Worm (Caenorhabditis elegans) whole organism, young adult: ENCODE measurements around the gene F54F12.1.

Experiments used
- B0035.1 ChIP-seq: sonication (generic microtip); optimal IDR thresholded peaks from 2 replicates; lab custom pipeline; 2016; ENCODE audit warnings: missing genetic modification characterization, mild to moderate bottlenecking, missing compliant biosample characterization, missing genotype, missing genetic modification reagents
- B0336.3 ChIP-seq: fragments of 200-800 bp; sonication (Bioruptor generic); IDR thresholded peaks from 2 replicates; pipeline ENCODE4 v1.3.6; 2022; ENCODE audit warnings: missing genetic modification characterization, missing compliant biosample characterization
- F22D6.2 ChIP-seq: sonication (generic microtip); optimal IDR thresholded peaks from 2 replicates; lab custom pipeline; 2016; ENCODE audit warnings: mild to moderate bottlenecking, missing genetic modification characterization, missing compliant biosample characterization
- F37B4.10 ChIP-seq: fragments of 200-800 bp; sonication (Bioruptor generic); IDR thresholded peaks from 2 replicates; pipeline ENCODE4 v1.3.6; 2022; ENCODE audit warnings: missing genetic modification characterization, missing compliant biosample characterization
- F52B5.7 ChIP-seq: sonication (generic microtip); optimal IDR thresholded peaks from 2 replicates; lab custom pipeline; 2016; ENCODE audit warnings: mild to moderate bottlenecking, missing genetic modification characterization, missing compliant biosample characterization
- F55B11.4 ChIP-seq: sonication (generic microtip); optimal IDR thresholded peaks from 2 replicates; lab custom pipeline; 2016; ENCODE audit warnings: missing compliant biosample characterization, missing genetic modification characterization, borderline replicate concordance; ENCODE audit not compliant: insufficient read depth
- Y53F4B.3 ChIP-seq: fragments of 200-800 bp; sonication (Bioruptor generic); IDR thresholded peaks from 2 replicates; pipeline ENCODE4 v1.3.6; 2022; ENCODE audit warnings: missing genetic modification reagents, missing genetic modification characterization, missing compliant biosample characterization
- aptf-3 ChIP-seq: fragments of 200-800 bp; sonication (Bioruptor generic); IDR thresholded peaks from 2 replicates; pipeline ENCODE4 v1.3.6; 2022; ENCODE audit warnings: missing genetic modification characterization, missing compliant biosample characterization
- atf-7 ChIP-seq: sonication (generic microtip); optimal IDR thresholded peaks from 2 replicates; lab custom pipeline; 2017; ENCODE audit warnings: mild to moderate bottlenecking, missing genetic modification characterization, missing compliant biosample characterization
- attf-5 ChIP-seq: fragments of 200-800 bp; sonication (Bioruptor generic); optimal IDR thresholded peaks from 2 replicates; lab custom pipeline; 2018; ENCODE audit warnings: mild to moderate bottlenecking, missing genetic modification characterization, missing compliant biosample characterization
- bed-1 ChIP-seq: fragments of 200-800 bp; sonication (Bioruptor generic); IDR thresholded peaks from 2 replicates; pipeline ENCODE4 v1.3.6; 2022; ENCODE audit warnings: missing genetic modification reagents, missing genetic modification characterization, missing compliant biosample characterization
- bed-2 ChIP-seq: fragments of 200-800 bp; sonication (Bioruptor generic); IDR thresholded peaks from 2 replicates; pipeline ENCODE4 v1.3.6; 2022; ENCODE audit warnings: missing genetic modification reagents, missing genetic modification characterization, missing compliant biosample characterization
- cebp-1 ChIP-seq, 2 experiments: fragments of 200-800 bp in 1 of 2; sonication (Bioruptor generic) in 1 of 2; sonication (generic microtip) in 1 of 2; IDR thresholded peaks in 1 of 2; optimal IDR thresholded peaks in 1 of 2; 2 replicates each; pipeline versions ENCODE4 v1.3.6 to Lab custom; 2017 to 2022; ENCODE audit warnings: missing compliant biosample characterization in 2 of 2, missing genetic modification characterization in 2 of 2, mild to moderate bottlenecking in 1 of 2, missing genetic modification reagents in 1 of 2, moderate library complexity in 1 of 2
- cebp-2 ChIP-seq: fragments of 200-800 bp; sonication (Bioruptor generic); IDR thresholded peaks from 2 replicates; pipeline ENCODE4 v1.3.6; 2022; ENCODE audit warnings: missing genetic modification characterization, missing compliant biosample characterization
- ceh-100 ChIP-seq: fragments of 200-800 bp; sonication (Bioruptor generic); IDR thresholded peaks from 2 replicates; pipeline ENCODE4 v1.3.6; 2022; ENCODE audit warnings: missing genetic modification reagents, missing genetic modification characterization, missing compliant biosample characterization
- ceh-27 ChIP-seq: fragments of 200-800 bp; sonication (Bioruptor generic); optimal IDR thresholded peaks from 2 replicates; lab custom pipeline; 2018; ENCODE audit warnings: mild to moderate bottlenecking, missing genetic modification characterization, moderate library complexity, missing compliant biosample characterization
- ceh-58 ChIP-seq: fragments of 200-800 bp; sonication (Bioruptor generic); IDR thresholded peaks from 2 replicates; pipeline ENCODE4 v1.3.6; 2022; ENCODE audit warnings: missing genetic modification characterization, missing compliant biosample characterization
- chd-7 ChIP-seq: sonication (generic microtip); optimal IDR thresholded peaks from 2 replicates; lab custom pipeline; 2016; ENCODE audit warnings: mild to moderate bottlenecking, missing genetic modification characterization, moderate library complexity, missing compliant biosample characterization
- dox-1 ChIP-seq: fragments of 200-800 bp; sonication (Bioruptor generic); IDR thresholded peaks from 2 replicates; pipeline ENCODE4 v1.3.6; 2022; ENCODE audit warnings: missing genetic modification reagents, missing genetic modification characterization, missing compliant biosample characterization
- dpff-1 ChIP-seq: sonication (generic microtip); optimal IDR thresholded peaks from 2 replicates; lab custom pipeline; 2017; ENCODE audit warnings: mild to moderate bottlenecking, missing genetic modification characterization, missing compliant biosample characterization
- fkh-3 ChIP-seq: sonication (generic microtip); optimal IDR thresholded peaks from 2 replicates; lab custom pipeline; 2016; ENCODE audit warnings: mild to moderate bottlenecking, missing genetic modification characterization, missing compliant biosample characterization
- gei-17 ChIP-seq: fragments of 200-800 bp; sonication (Bioruptor generic); optimal IDR thresholded peaks from 2 replicates; lab custom pipeline; 2018; ENCODE audit warnings: mild to moderate bottlenecking, missing genetic modification characterization, missing compliant biosample characterization
- hmg-1.2 ChIP-seq: fragments of 200-800 bp; sonication (Bioruptor generic); IDR thresholded peaks from 2 replicates; pipeline ENCODE4 v1.3.6; 2022; ENCODE audit warnings: missing genetic modification reagents, missing genetic modification characterization, missing compliant biosample characterization
- hmg-20 ChIP-seq: fragments of 200-800 bp; sonication (Bioruptor generic); IDR thresholded peaks from 2 replicates; pipeline ENCODE4 v1.3.6; 2022; ENCODE audit warnings: missing genetic modification reagents, missing genetic modification characterization, missing compliant biosample characterization
- hrde-1 ChIP-seq: sonication (generic microtip); optimal IDR thresholded peaks from 2 replicates; lab custom pipeline; 2016; ENCODE audit warnings: missing genetic modification characterization, mild to moderate bottlenecking, missing compliant biosample characterization, moderate library complexity, missing genotype, missing genetic modification reagents, borderline replicate concordance
- hsf-1 ChIP-seq: fragments of 200-800 bp; sonication (Bioruptor generic); IDR thresholded peaks from 2 replicates; pipeline ENCODE4 v1.3.6; 2022; ENCODE audit warnings: missing genetic modification reagents, missing genetic modification characterization, missing compliant biosample characterization
- lag-1 ChIP-seq: fragments of 200-800 bp; sonication (Bioruptor generic); IDR thresholded peaks from 2 replicates; pipeline ENCODE4 v1.3.6; 2022; ENCODE audit warnings: missing genetic modification reagents, missing genetic modification characterization, missing compliant biosample characterization
- madf-10 ChIP-seq: sonication (generic microtip); optimal IDR thresholded peaks from 2 replicates; lab custom pipeline; 2016; ENCODE audit warnings: mild to moderate bottlenecking, missing genetic modification characterization, missing compliant biosample characterization
- madf-6 ChIP-seq: fragments of 200-800 bp; sonication (Bioruptor generic); IDR thresholded peaks from 2 replicates; pipeline ENCODE4 v1.3.6; 2022; ENCODE audit warnings: missing genetic modification reagents, missing genetic modification characterization, missing compliant biosample characterization
- nfya-1 ChIP-seq: sonication (generic microtip); optimal IDR thresholded peaks from 2 replicates; lab custom pipeline; 2017; ENCODE audit warnings: antibody characterized with exemption, missing compliant biosample characterization, missing genetic modification characterization, borderline replicate concordance; ENCODE audit not compliant: insufficient read depth
- nhr-27 ChIP-seq: fragments of 200-800 bp; sonication (Bioruptor generic); optimal IDR thresholded peaks from 2 replicates; lab custom pipeline; 2018; ENCODE audit warnings: mild to moderate bottlenecking, missing genetic modification characterization, moderate library complexity, missing compliant biosample characterization
- nhr-80 ChIP-seq: sonication (generic microtip); optimal IDR thresholded peaks from 2 replicates; lab custom pipeline; 2016; ENCODE audit warnings: missing genetic modification characterization, missing compliant biosample characterization
- nhr-90 ChIP-seq: sonication (generic microtip); optimal IDR thresholded peaks from 2 replicates; lab custom pipeline; 2016; ENCODE audit warnings: missing genotype, mild to moderate bottlenecking, missing genetic modification characterization, missing compliant biosample characterization
- pbrm-1 ChIP-seq: fragments of 200-800 bp; sonication (Bioruptor generic); IDR thresholded peaks from 2 replicates; pipeline ENCODE4 v1.3.6; 2022; ENCODE audit warnings: missing genetic modification reagents, missing genetic modification characterization, missing compliant biosample characterization
- pha-4 ChIP-seq: fragments of 150-350 bp; sonication (generic microtip); optimal IDR thresholded peaks from 2 replicates; lab custom pipeline; 2014; ENCODE audit warnings: missing biosample characterization, missing genetic modification reagents, missing genetic modification characterization
- rcor-1 ChIP-seq: fragments of 200-800 bp; sonication (Bioruptor generic); IDR thresholded peaks from 2 replicates; pipeline ENCODE4 v1.3.6; 2022; ENCODE audit warnings: missing genetic modification reagents, missing genetic modification characterization, missing compliant biosample characterization
- repo-1 ChIP-seq: sonication (generic microtip); optimal IDR thresholded peaks from 2 replicates; lab custom pipeline; 2017; ENCODE audit warnings: mild to moderate bottlenecking, missing genetic modification characterization, missing compliant biosample characterization
- rpc-1 ChIP-seq, 2 experiments: fragments of 150-350 bp in 1 of 2; sonication (generic microtip) in 1 of 2; optimal IDR thresholded peaks; 2 replicates each; lab custom pipeline; 2014 to 2018; ENCODE audit warnings: missing biosample characterization in 1 of 2, missing genetic modification characterization in 1 of 2, missing genetic modification reagents in 1 of 2, missing genotype in 1 of 2
- snpc-1.1 ChIP-seq: sonication (generic microtip); optimal IDR thresholded peaks from 2 replicates; lab custom pipeline; 2017; ENCODE audit warnings: missing genetic modification characterization, mild to moderate bottlenecking, missing compliant biosample characterization, antibody characterized with exemption, moderate library complexity, missing genotype, missing genetic modification reagents; ENCODE audit not compliant: insufficient read depth
- snpc-3.4 ChIP-seq: sonication (generic microtip); optimal IDR thresholded peaks from 2 replicates; lab custom pipeline; 2017; ENCODE audit warnings: missing genetic modification characterization, mild to moderate bottlenecking, missing compliant biosample characterization, antibody characterized with exemption, moderate library complexity, missing genotype, missing genetic modification reagents
- snpc-4 ChIP-seq, 5 experiments: fragments of 150-350 bp in 1 of 5; sonication (generic microtip) in 4 of 5; optimal IDR thresholded peaks; 2 replicates each; lab custom pipeline; 2014 to 2018; ENCODE audit warnings: missing genetic modification characterization in 5 of 5, missing biosample characterization in 3 of 5, antibody characterized with exemption in 2 of 5, mild to moderate bottlenecking in 2 of 5, missing compliant biosample characterization in 2 of 5, missing genotype in 2 of 5, moderate library complexity in 2 of 5, missing genetic modification reagents in 1 of 5
- somi-1 ChIP-seq: fragments of 200-800 bp; sonication (Bioruptor generic); optimal IDR thresholded peaks from 2 replicates; lab custom pipeline; 2018; ENCODE audit warnings: mild to moderate bottlenecking, missing genetic modification characterization, missing compliant biosample characterization
- tbp1 ChIP-seq: fragments of 200-800 bp; sonication (Bioruptor generic); optimal IDR thresholded peaks from 2 replicates; lab custom pipeline; 2018; ENCODE audit warnings: mild to moderate bottlenecking, missing genetic modification characterization, missing compliant biosample characterization
- tlf-1 ChIP-seq: fragments of 200-800 bp; sonication (Bioruptor generic); optimal IDR thresholded peaks from 2 replicates; lab custom pipeline; 2018; ENCODE audit warnings: mild to moderate bottlenecking, missing genetic modification characterization, missing compliant biosample characterization
- unc-62 ChIP-seq: fragments of 150-350 bp; optimal IDR thresholded peaks from 2 replicates; lab custom pipeline; 2014; ENCODE audit warnings: missing biosample characterization, missing genetic modification reagents, missing genetic modification characterization

F54F12.1 gene

DNA sequence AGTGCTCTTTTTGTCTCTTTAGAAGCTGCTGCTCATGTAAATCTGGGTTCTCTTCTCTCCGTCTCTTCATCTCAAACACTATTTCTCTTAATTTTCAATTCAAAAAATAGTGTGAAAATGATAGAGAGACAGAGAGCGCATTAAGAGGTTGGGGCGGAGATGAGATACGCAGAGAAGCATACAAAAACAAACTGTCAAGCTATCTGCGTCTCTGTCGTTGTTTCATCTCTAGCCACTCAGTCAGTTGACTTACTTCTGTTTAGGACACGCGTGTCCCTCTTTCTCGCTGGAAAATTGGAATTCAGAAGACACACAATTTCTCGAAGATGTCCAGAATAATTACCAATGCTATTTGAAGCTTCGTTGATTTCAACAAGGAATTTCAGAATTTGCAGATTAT is 5.9 kb upstream of the F54F12.1 start (continued):
- TF ChIP-seq ceh-27 (GFP tag; lab: Kevin White, UChicago) (peak; percentile 87), tbp1 (GFP tag; lab: Kevin White, UChicago) (peak; percentile 51), repo-1 (tag; lab: Kevin White, UChicago) (no peak), nfya-1 (tag; lab: Kevin White, UChicago) (no peak), aptf-3 (GFP tag; lab: Robert Waterston, UW) (no peak), madf-10 (tag; lab: Kevin White, UChicago) (peak; percentile 33), cebp-2 (GFP tag; lab: Robert Waterston, UW) (no peak), F22D6.2 (tag; lab: Kevin White, UChicago) (no peak), F55B11.4 (tag; lab: Kevin White, UChicago) (no peak), madf-6 (GFP tag; lab: Robert Waterston, UW) (no peak), ceh-100 (GFP tag; lab: Robert Waterston, UW) (no peak), bed-2 (GFP tag; lab: Robert Waterston, UW) (no peak), Y53F4B.3 (GFP tag; lab: Robert Waterston, UW) (no peak), rcor-1 (peak; percentile 46; the same call in 1 of the 2 replicates), atf-7 (tag; lab: Kevin White, UChicago) (peak; percentile 62), B0336.3 (peak; percentile 67), hrde-1 (no peak), fkh-3 (no peak), F52B5.7 (tag; lab: Kevin White, UChicago) (no peak), dpff-1 (tag; lab: Kevin White, UChicago) (no peak), rpc-1 (optimal IDR thresholded peaks at IDR 0.05; lab: Kevin White, UChicago) (peak; percentile 1), rpc-1 (tag; optimal IDR thresholded peaks at IDR 0.05; lab: Kevin White, UChicago) (no peak), pha-4 (tag; lab: Kevin White, UChicago) (peak; percentile 72), pbrm-1 (GFP tag; lab: Robert Waterston, UW) (peak; percentile 63), bed-1 (no peak), gei-17 (GFP tag; lab: Kevin White, UChicago) (peak; percentile 37), F37B4.10 (GFP tag; lab: Robert Waterston, UW) (no peak), attf-5 (peak; percentile 79), chd-7 (peak; percentile 17), tlf-1 (GFP tag; lab: Kevin White, UChicago) (peak; percentile 65), somi-1 (GFP tag; lab: Kevin White, UChicago) (peak; percentile 52), snpc-4 (GFP tag; optimal IDR thresholded peaks at IDR 0.05; lab: Kevin White, UChicago) (peak; percentile 14), snpc-4 (tag; optimal IDR thresholded peaks at IDR 0.05; lab: Kevin White, UChicago) (peak in 2 of 4 experiments; percentile 13 to 30), lag-1 (GFP tag; lab: Robert Waterston, UW) (no peak)

ce11 chrIII:13059335-13059734 is 4.1 kb upstream of the F54F12.1 start:
- TF ChIP-seq nfya-1 (tag; lab: Kevin White, UChicago) (no peak), F22D6.2 (tag; lab: Kevin White, UChicago) (no peak), snpc-1.1 (no peak), madf-6 (GFP tag; lab: Robert Waterston, UW) (no peak), rcor-1 (no peak), hsf-1 (GFP tag; lab: Robert Waterston, UW) (no peak), ceh-58 (no peak), nhr-90 (no peak), nhr-27 (tag; lab: Kevin White, UChicago) (no peak), unc-62 (GFP tag; lab: Kevin White, UChicago) (no peak), ceh-27 (GFP tag; lab: Kevin White, UChicago) (no peak), cebp-1 (GFP tag; IDR thresholded peaks at IDR 0.05; lab: Robert Waterston, UW) (no peak), cebp-1 (tag; optimal IDR thresholded peaks at IDR 0.05; lab: Kevin White, UChicago) (peak; percentile 41), dox-1 (GFP tag; lab: Robert Waterston, UW) (peak; percentile 57), snpc-3.4 (tag; lab: Kevin White, UChicago) (no peak), gei-17 (GFP tag; lab: Kevin White, UChicago) (no peak), hmg-20 (GFP tag; lab: Robert Waterston, UW) (no peak), hmg-1.2 (0 out of 2 replicates have a peak, but pooled peaks have one; percentile 10), nhr-80 (tag; lab: Kevin White, UChicago) (peak; percentile 79), lag-1 (GFP tag; lab: Robert Waterston, UW) (no peak), atf-7 (tag; lab: Kevin White, UChicago) (no peak), rpc-1 (optimal IDR thresholded peaks at IDR 0.05; lab: Kevin White, UChicago) (no peak), rpc-1 (tag; optimal IDR thresholded peaks at IDR 0.05; lab: Kevin White, UChicago) (no peak), B0035.1 (no peak)
